Fruit fly (Drosophila melanogaster) whole organism, pupa: ENCODE results near the gene gzl.

Experiments used
- CG10348 ChIP-seq: fragments of 200-800 bp; sonication (Bioruptor generic); IDR thresholded peaks from 2 replicates; pipeline ENCODE4 v1.3.6; 2022; ENCODE audit warnings: missing biosample characterization, missing genetic modification characterization
- CG17806 ChIP-seq: fragments of 200-800 bp; sonication (Bioruptor generic); optimal IDR thresholded peaks from 2 replicates; lab custom pipeline; 2018; ENCODE audit warnings: missing biosample characterization, mild to moderate bottlenecking, missing genetic modification characterization, moderate library complexity
- CG32121 ChIP-seq: fragments of 200-800 bp; sonication (Bioruptor generic); IDR thresholded peaks from 2 replicates; pipeline ENCODE4 v1.3.6; 2022; ENCODE audit warnings: missing biosample characterization, missing genetic modification characterization
- CG34367 ChIP-seq: fragments of 200-800 bp; sonication (Bioruptor generic); optimal IDR thresholded peaks from 2 replicates; lab custom pipeline; 2018; ENCODE audit warnings: missing biosample characterization, mild to moderate bottlenecking, missing genetic modification characterization
- D1 ChIP-seq: fragments of 200-800 bp; sonication (Bioruptor generic); optimal IDR thresholded peaks from 2 replicates; lab custom pipeline; 2018; ENCODE audit warnings: missing biosample characterization, mild to moderate bottlenecking, missing genetic modification characterization, moderate library complexity
- EcR ChIP-seq: fragments of 200-800 bp; sonication (Bioruptor generic); optimal IDR thresholded peaks from 3 replicates; lab custom pipeline; 2019; ENCODE audit warnings: missing biosample characterization, missing genetic modification characterization, mild to moderate bottlenecking, moderate library complexity, missing genetic modification reagents
- Ets98B ChIP-seq: fragments of 200-800 bp; sonication (Bioruptor generic); IDR thresholded peaks from 2 replicates; pipeline ENCODE4 v1.3.6; 2022; ENCODE audit warnings: missing biosample characterization, missing genetic modification characterization
- Pif1A ChIP-seq: fragments of 200-800 bp; sonication (Bioruptor generic); optimal IDR thresholded peaks from 3 replicates; lab custom pipeline; 2016; ENCODE audit warnings: missing biosample characterization, missing genetic modification characterization
- gl ChIP-seq: fragments of 200-800 bp; sonication (Bioruptor generic); optimal IDR thresholded peaks from 2 replicates; lab custom pipeline; 2018; ENCODE audit warnings: missing biosample characterization, mild to moderate bottlenecking, missing genetic modification characterization

dm6 chr3R:6334906-6335433 lies 47.7 kb upstream of the gzl start, which contains the start of gene Osi19:
- TF ChIP-seq CG32121 (no peak), CG34367 (no peak), gl (no peak), CG10348 (GFP tag; lab: Robert Waterston, UW) (no peak), EcR (GFP tag; lab: Kevin White, UChicago) (no peak), D1 (peak; percentile 63), Ets98B (GFP tag; lab: Robert Waterston, UW) (no peak), Pif1A (GFP tag; lab: Kevin White, UChicago) (no peak), CG17806 (tag; lab: Kevin White, UChicago) (no peak)
